Worm (Caenorhabditis elegans) whole organism, young adult: Measurements from ENCODE around the gene secs-1.

ENCODE experiments used
- B0019.2 ChIP-seq: fragments of 200-800 bp; sonication (Bioruptor generic); conservative IDR thresholded peaks from 2 replicates; pipeline ENCODE4 v1.3.6; 2022; ENCODE audit warnings: missing genetic modification reagents, missing genetic modification characterization, missing compliant biosample characterization
- B0261.1 ChIP-seq: sonication (generic microtip); optimal IDR thresholded peaks from 2 replicates; lab custom pipeline; 2016; ENCODE audit warnings: mild to moderate bottlenecking, missing genetic modification characterization, moderate library complexity, missing compliant biosample characterization
- F37B4.10 ChIP-seq: fragments of 200-800 bp; sonication (Bioruptor generic); IDR thresholded peaks from 2 replicates; pipeline ENCODE4 v1.3.6; 2022; ENCODE audit warnings: missing genetic modification characterization, missing compliant biosample characterization
- F57C9.4 ChIP-seq: sonication (generic microtip); optimal IDR thresholded peaks from 2 replicates; lab custom pipeline; 2017; ENCODE audit warnings: mild to moderate bottlenecking, missing genetic modification characterization, missing compliant biosample characterization
- T26A5.8 ChIP-seq: sonication (generic microtip); optimal IDR thresholded peaks from 2 replicates; lab custom pipeline; 2016; ENCODE audit warnings: missing genetic modification characterization, missing compliant biosample characterization
- Y56A3A.18 ChIP-seq: fragments of 200-800 bp; sonication (Bioruptor generic); IDR thresholded peaks from 2 replicates; pipeline ENCODE4 v1.3.6; 2022; ENCODE audit warnings: missing genetic modification reagents, missing genetic modification characterization, missing compliant biosample characterization
- Y79H2A.3 ChIP-seq: fragments of 200-800 bp; sonication (Bioruptor generic); conservative IDR thresholded peaks from 2 replicates; pipeline ENCODE4 v1.3.6; 2022; ENCODE audit warnings: missing genetic modification reagents, missing genetic modification characterization, missing compliant biosample characterization
- athp-1 ChIP-seq: sonication (generic microtip); optimal IDR thresholded peaks from 2 replicates; lab custom pipeline; 2017; ENCODE audit warnings: mild to moderate bottlenecking, missing genetic modification characterization, missing compliant biosample characterization
- attf-3 ChIP-seq: fragments of 200-800 bp; sonication (Bioruptor generic); conservative IDR thresholded peaks from 2 replicates; pipeline ENCODE4 v1.3.6; 2022; ENCODE audit warnings: missing genetic modification reagents, missing genetic modification characterization, missing compliant biosample characterization
- ccch-3 ChIP-seq: fragments of 200-800 bp; sonication (Bioruptor generic); optimal IDR thresholded peaks from 2 replicates; lab custom pipeline; 2018; ENCODE audit warnings: mild to moderate bottlenecking, missing genetic modification characterization, missing compliant biosample characterization
- cebp-1 ChIP-seq, 2 experiments: fragments of 200-800 bp in 1 of 2; sonication (Bioruptor generic) in 1 of 2; sonication (generic microtip) in 1 of 2; IDR thresholded peaks in 1 of 2; optimal IDR thresholded peaks in 1 of 2; 2 replicates each; pipeline versions ENCODE4 v1.3.6 to Lab custom; 2017 to 2022; ENCODE audit warnings: missing compliant biosample characterization in 2 of 2, missing genetic modification characterization in 2 of 2, mild to moderate bottlenecking in 1 of 2, missing genetic modification reagents in 1 of 2, moderate library complexity in 1 of 2
- cebp-2 ChIP-seq: fragments of 200-800 bp; sonication (Bioruptor generic); IDR thresholded peaks from 2 replicates; pipeline ENCODE4 v1.3.6; 2022; ENCODE audit warnings: missing genetic modification characterization, missing compliant biosample characterization
- ceh-27 ChIP-seq: fragments of 200-800 bp; sonication (Bioruptor generic); optimal IDR thresholded peaks from 2 replicates; lab custom pipeline; 2018; ENCODE audit warnings: mild to moderate bottlenecking, missing genetic modification characterization, moderate library complexity, missing compliant biosample characterization
- efl-1 ChIP-seq: fragments of 150-350 bp; optimal IDR thresholded peaks from 2 replicates; lab custom pipeline; 2014; ENCODE audit warnings: missing biosample characterization, missing genetic modification reagents, missing genetic modification characterization
- egl-44 ChIP-seq: fragments of 200-800 bp; sonication (Bioruptor generic); IDR thresholded peaks from 2 replicates; pipeline ENCODE4 v1.3.6; 2022; ENCODE audit warnings: missing genetic modification reagents, missing genetic modification characterization, missing compliant biosample characterization
- let-526 ChIP-seq: fragments of 200-800 bp; sonication (Bioruptor generic); IDR thresholded peaks from 2 replicates; pipeline ENCODE4 v1.3.6; 2022; ENCODE audit warnings: missing genetic modification reagents, missing genetic modification characterization, missing compliant biosample characterization
- lin-26 ChIP-seq: fragments of 200-800 bp; sonication (Bioruptor generic); IDR thresholded peaks from 2 replicates; pipeline ENCODE4 v1.3.6; 2022; ENCODE audit warnings: missing genetic modification reagents, missing genetic modification characterization, missing compliant biosample characterization
- lin-35 ChIP-seq, 3 experiments: fragments of 150-350 bp in 2 of 3; sonication (generic microtip) in 1 of 3; optimal IDR thresholded peaks; 2 replicates each; lab custom pipeline; 2014 to 2018; ENCODE audit warnings: missing biosample characterization in 3 of 3, missing genetic modification characterization in 3 of 3, missing genetic modification reagents in 3 of 3
- lin-40 ChIP-seq: sonication (generic microtip); optimal IDR thresholded peaks from 2 replicates; lab custom pipeline; 2016; ENCODE audit warnings: missing genetic modification characterization, mild to moderate bottlenecking, missing compliant biosample characterization, missing genotype, missing genetic modification reagents
- lsy-27 ChIP-seq: sonication (generic microtip); optimal IDR thresholded peaks from 2 replicates; lab custom pipeline; 2017; ENCODE audit warnings: missing genetic modification characterization, mild to moderate bottlenecking, missing compliant biosample characterization, antibody characterized with exemption, missing genotype, borderline replicate concordance; ENCODE audit not compliant: insufficient read depth
- mel-28 ChIP-seq: sonication (generic microtip); optimal IDR thresholded peaks from 2 replicates; lab custom pipeline; 2016; ENCODE audit warnings: borderline replicate concordance, mild to moderate bottlenecking, missing genetic modification characterization, missing compliant biosample characterization
- nhr-27 ChIP-seq: fragments of 200-800 bp; sonication (Bioruptor generic); optimal IDR thresholded peaks from 2 replicates; lab custom pipeline; 2018; ENCODE audit warnings: mild to moderate bottlenecking, missing genetic modification characterization, moderate library complexity, missing compliant biosample characterization
- nhr-80 ChIP-seq: sonication (generic microtip); optimal IDR thresholded peaks from 2 replicates; lab custom pipeline; 2016; ENCODE audit warnings: missing genetic modification characterization, missing compliant biosample characterization
- pha-4 ChIP-seq: fragments of 150-350 bp; sonication (generic microtip); optimal IDR thresholded peaks from 2 replicates; lab custom pipeline; 2014; ENCODE audit warnings: missing biosample characterization, missing genetic modification reagents, missing genetic modification characterization
- rpc-1 ChIP-seq, 2 experiments: fragments of 150-350 bp in 1 of 2; sonication (generic microtip) in 1 of 2; optimal IDR thresholded peaks; 2 replicates each; lab custom pipeline; 2014 to 2018; ENCODE audit warnings: missing biosample characterization in 1 of 2, missing genetic modification characterization in 1 of 2, missing genetic modification reagents in 1 of 2, missing genotype in 1 of 2
- snpc-1.3 ChIP-seq: sonication (generic microtip); optimal IDR thresholded peaks from 2 replicates; lab custom pipeline; 2017; ENCODE audit warnings: missing genetic modification characterization, mild to moderate bottlenecking, missing compliant biosample characterization, antibody characterized with exemption, moderate library complexity, missing genotype, missing genetic modification reagents; ENCODE audit not compliant: insufficient read depth
- snpc-3.4 ChIP-seq: sonication (generic microtip); optimal IDR thresholded peaks from 2 replicates; lab custom pipeline; 2017; ENCODE audit warnings: missing genetic modification characterization, mild to moderate bottlenecking, missing compliant biosample characterization, antibody characterized with exemption, moderate library complexity, missing genotype, missing genetic modification reagents
- unc-62 ChIP-seq: fragments of 150-350 bp; optimal IDR thresholded peaks from 2 replicates; lab custom pipeline; 2014; ENCODE audit warnings: missing biosample characterization, missing genetic modification reagents, missing genetic modification characterization
- ztf-25 ChIP-seq: fragments of 200-800 bp; sonication (Bioruptor generic); IDR thresholded peaks from 2 replicates; pipeline ENCODE4 v1.3.6; 2022; ENCODE audit warnings: missing genetic modification reagents, missing genetic modification characterization, missing compliant biosample characterization

Gene secs-1

ce11 chrV:10760839-10761238 lies 43.4 kb downstream of the secs-1 start (continued):
- TF ChIP-seq rpc-1 (optimal IDR thresholded peaks at IDR 0.05; lab: Kevin White, UChicago) = no peak
- no peak for TF ChIP-seq rpc-1 (tag; optimal IDR thresholded peaks at IDR 0.05; lab: Kevin White, UChicago)
- TF ChIP-seq egl-44 (GFP tag; lab: Robert Waterston, UW) = no peak

DNA sequence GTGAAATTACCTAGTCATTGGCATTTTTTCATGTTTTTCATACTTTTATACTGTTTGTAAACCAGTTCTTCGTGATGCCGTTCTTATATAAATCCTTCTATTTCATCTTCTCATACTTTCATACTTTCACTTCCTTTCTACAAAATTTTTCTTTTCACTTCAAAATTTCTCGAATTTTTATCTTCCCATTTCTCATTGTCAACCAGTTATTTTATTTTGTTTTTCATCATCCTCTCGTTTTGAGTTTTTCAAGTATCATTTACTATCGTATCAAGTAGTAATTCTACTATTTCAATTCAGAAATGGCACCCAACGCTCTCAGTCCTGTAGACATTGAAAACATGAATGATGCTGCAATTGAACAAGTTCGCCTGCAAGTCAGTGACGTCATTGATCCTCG lies 45.6 kb downstream of the secs-1 start, which contains the start of gene F28H7.8:
F28H7.8 (plus strand) TSS at position 301 of the 400 bp plus-strand sequence.
- TF ChIP-seq efl-1 (GFP tag; lab: Kevin White, UChicago) = no peak
- no peak for TF ChIP-seq lin-35 (GFP tag; optimal IDR thresholded peaks at IDR 0.05; lab: Kevin White, UChicago)
- TF ChIP-seq lin-26 (GFP tag; lab: Robert Waterston, UW) = no peak
- TF ChIP-seq B0261.1 (tag; lab: Kevin White, UChicago) = no peak
- no peak for TF ChIP-seq ceh-27 (GFP tag; lab: Kevin White, UChicago)
- TF ChIP-seq snpc-3.4 = no peak
- no peak for TF ChIP-seq attf-3
- TF ChIP-seq F37B4.10 = no peak
- TF ChIP-seq, all 124 proteins: peak for 0

ce11 chrV:10757128-10757527 lies 47.1 kb downstream of the secs-1 start:
- TF ChIP-seq unc-62 (GFP tag; lab: Kevin White, UChicago) = no peak
- peak; percentile 57; the same call in 1 of the 2 replicates for TF ChIP-seq cebp-1 (GFP tag; IDR thresholded peaks at IDR 0.05; lab: Robert Waterston, UW)
- TF ChIP-seq cebp-1 (tag; optimal IDR thresholded peaks at IDR 0.05; lab: Kevin White, UChicago) = no peak
- no peak for TF ChIP-seq lsy-27 (tag; lab: Kevin White, UChicago)

- no peak for TF ChIP-seq ztf-25 (GFP tag; lab: Robert Waterston, UW)
- TF ChIP-seq athp-1 = no peak
- no peak for TF ChIP-seq F57C9.4
- no peak for TF ChIP-seq T26A5.8 (tag; lab: Kevin White, UChicago)
Observed at ce11 chrV:10756698-10757097, 47.6 kb downstream of the secs-1 start, which contains the start of gene irld-6. Gene irld-6, minus strand, starts transcription at chrV:10756798.

DNA sequence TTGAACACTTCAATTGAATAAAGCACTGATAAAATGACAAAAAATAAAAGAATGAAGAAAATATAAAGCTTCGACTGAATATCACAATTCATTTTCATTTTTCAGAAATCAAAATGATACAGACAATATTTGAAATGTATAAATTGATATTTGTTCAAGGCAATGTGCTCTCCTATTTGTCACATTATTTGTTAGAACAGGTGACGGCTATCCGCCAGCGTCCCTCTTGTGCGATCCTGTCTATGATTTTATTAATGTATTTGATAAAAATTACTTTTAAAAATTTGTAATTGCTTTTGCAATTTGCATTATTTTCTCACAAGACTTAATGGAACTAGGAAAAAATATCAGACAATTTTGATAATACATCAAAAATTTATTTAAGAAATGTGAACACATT lies 50.2 kb downstream of the secs-1 start, which contains the start of gene F28H7.7:
F28H7.7 (minus strand) TSS at position 101 of the 400 bp plus-strand sequence.
- no peak for TF ChIP-seq Y56A3A.18
- no peak for TF ChIP-seq unc-62 (GFP tag; lab: Kevin White, UChicago)
- no peak for TF ChIP-seq mel-28 (tag; lab: Kevin White, UChicago)
- no peak for TF ChIP-seq efl-1 (GFP tag; lab: Kevin White, UChicago)
- TF ChIP-seq nhr-80 (tag; lab: Kevin White, UChicago) = no peak
- no peak for TF ChIP-seq Y79H2A.3 (GFP tag; lab: Robert Waterston, UW)
- TF ChIP-seq cebp-2 (GFP tag; lab: Robert Waterston, UW) = no peak
- no peak for TF ChIP-seq egl-44 (GFP tag; lab: Robert Waterston, UW)
- no peak for TF ChIP-seq let-526 (GFP tag; lab: Robert Waterston, UW)
- TF ChIP-seq B0019.2 (GFP tag; lab: Robert Waterston, UW) = no peak
- TF ChIP-seq ccch-3 = no peak
- no peak for TF ChIP-seq pha-4
- no peak for TF ChIP-seq lin-40 (tag; lab: Kevin White, UChicago)
- TF ChIP-seq snpc-1.3 (tag; lab: Kevin White, UChicago) = no peak
- TF ChIP-seq F37B4.10 = no peak
- TF ChIP-seq nhr-27 = no peak
